Worm (Caenorhabditis elegans): Measurements from ENCODE around the gene Y17G7B.22.
A peak's percentile ranks its signal among the peaks of the same experiment; 100 is the strongest.

The Y17G7B.22 gene

ce11 chrII:12050607-12051006 lies 17.2 kb upstream of the Y17G7B.22 start (continued):
- TF ChIP-seq Y116A8C.19 (tag; optimal IDR thresholded peaks at IDR 0.05; ENCODE audit: borderline replicate concordance), result no peak
- no peak for TF ChIP-seq swsn-7 (tag; optimal IDR thresholded peaks at IDR 0.05)
- TF ChIP-seq C34B4.2 (tag; optimal IDR thresholded peaks at IDR 0.05), result no peak
- no peak for TF ChIP-seq pqm-1 (tag; optimal IDR thresholded peaks at IDR 0.05)
- peak in 1 of 2 experiments; percentile 28 for TF ChIP-seq mdl-1 (tag; optimal IDR thresholded peaks at IDR 0.05)
- TF ChIP-seq ceh-88 (GFP tag; IDR thresholded peaks at IDR 0.05), result no peak
- peak; percentile 14 for TF ChIP-seq mep-1 (tag; optimal IDR thresholded peaks at IDR 0.05)
- peak; percentile 22 for TF ChIP-seq lin-14 (GFP tag; optimal IDR thresholded peaks at IDR 0.05)
- TF ChIP-seq elt-2 (tag; optimal IDR thresholded peaks at IDR 0.05), result no peak
- peak; percentile 79 for TF ChIP-seq nhr-71 (tag; optimal IDR thresholded peaks at IDR 0.05)
- no peak for TF ChIP-seq efl-3 (GFP tag; optimal IDR thresholded peaks at IDR 0.05)
- no peak for TF ChIP-seq ztf-4 (tag; optimal IDR thresholded peaks at IDR 0.05)
- peak; percentile 52 for TF ChIP-seq nhr-90 (tag; optimal IDR thresholded peaks at IDR 0.05; ENCODE audit: poor library complexity)
- no peak for TF ChIP-seq unc-86 (tag; optimal IDR thresholded peaks at IDR 0.05)
- no peak for TF ChIP-seq ces-1 (GFP tag; optimal IDR thresholded peaks at IDR 0.05)
- no peak for TF ChIP-seq aha-1 (tag; optimal IDR thresholded peaks at IDR 0.05)
- TF ChIP-seq nhr-77 (tag; optimal IDR thresholded peaks at IDR 0.05), result no peak
- peak in 1 of 2 experiments; percentile 72 for TF ChIP-seq lin-35 (GFP tag; optimal IDR thresholded peaks at IDR 0.05)
- peak; percentile 60 for TF ChIP-seq blmp-1 (tag; optimal IDR thresholded peaks at IDR 0.05)

DNA sequence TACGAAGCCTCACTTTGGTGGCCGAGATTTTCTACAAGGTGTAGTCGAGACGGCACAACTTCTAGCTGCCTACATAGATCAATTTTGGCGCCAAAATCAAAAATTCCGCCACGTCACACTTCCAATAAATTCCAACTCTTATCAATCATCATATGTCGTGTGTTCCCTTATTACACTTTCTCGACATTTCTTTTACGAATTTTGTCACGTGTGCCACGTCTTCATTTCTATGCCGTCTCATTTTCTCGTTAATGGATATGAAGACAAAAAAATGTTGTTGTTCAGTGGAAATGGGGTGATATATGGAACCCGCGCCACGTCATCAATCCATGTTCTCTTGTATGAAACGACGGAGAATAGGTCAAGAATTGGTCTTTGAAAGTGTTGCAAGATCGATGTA lies 16.2 kb upstream of the Y17G7B.22 start:
- TF ChIP-seq nhr-47 (tag; optimal IDR thresholded peaks at IDR 0.05) (peak; percentile 12), mdl-1 (tag; optimal IDR thresholded peaks at IDR 0.05) (peak in 1 of 2 experiments; percentile 75), nhr-12 (tag; optimal IDR thresholded peaks at IDR 0.05) (no peak), mep-1 (tag; optimal IDR thresholded peaks at IDR 0.05) (no peak), ces-1 (GFP tag; optimal IDR thresholded peaks at IDR 0.05) (no peak), F16B12.6 (tag; optimal IDR thresholded peaks at IDR 0.05) (no peak), unc-30 (tag; optimal IDR thresholded peaks at IDR 0.05) (no peak), efl-1 (optimal IDR thresholded peaks at IDR 0.05) (no peak), efl-1 (GFP tag; optimal IDR thresholded peaks at IDR 0.05 in 1 of 2) (peak in 1 of 2 experiments; percentile 15), snpc-4 (tag; optimal IDR thresholded peaks at IDR 0.05) (no peak), elt-3 (tag; optimal IDR thresholded peaks at IDR 0.05) (peak in 3 of 6 experiments; percentile 24 to 84 (median 37)), nhr-20 (tag; optimal IDR thresholded peaks at IDR 0.05) (peak; percentile 48), tbx-2 (tag; optimal IDR thresholded peaks at IDR 0.05) (no peak), dpl-1 (GFP tag; optimal IDR thresholded peaks at IDR 0.05) (peak in 1 of 3 experiments; percentile 48), nhr-90 (tag; optimal IDR thresholded peaks at IDR 0.05; ENCODE audit: poor library complexity) (peak; percentile 9), alr-1 (tag; optimal IDR thresholded peaks at IDR 0.05; ENCODE audit: borderline replicate concordance) (no peak), ceh-82 (tag; optimal IDR thresholded peaks at IDR 0.05) (no peak), lir-3 (tag; optimal IDR thresholded peaks at IDR 0.05; ENCODE audit: poor library complexity) (no peak), lin-14 (GFP tag; optimal IDR thresholded peaks at IDR 0.05) (peak; percentile 18), nhr-19 (GFP tag; conservative IDR thresholded peaks at IDR 0.05) (peak; percentile 45), nhr-85 (tag) (peak; percentile 74), lin-35 (GFP tag; optimal IDR thresholded peaks at IDR 0.05) (peak in 1 of 2 experiments; percentile 71), ceh-63 (GFP tag; optimal IDR thresholded peaks at IDR 0.05) (no peak), snu-23 (GFP tag; optimal IDR thresholded peaks at IDR 0.05) (peak; percentile 33), blmp-1 (tag; optimal IDR thresholded peaks at IDR 0.05) (peak; percentile 79), nhr-71 (tag; optimal IDR thresholded peaks at IDR 0.05) (peak; percentile 64)

ce11 chrII:12052136-12052535 lies 15.7 kb upstream of the Y17G7B.22 start:
- TF ChIP-seq nhr-47 (tag; optimal IDR thresholded peaks at IDR 0.05) (no peak), grh-1 (GFP tag; IDR thresholded peaks at IDR 0.05) (no peak), tlp-1 (tag; optimal IDR thresholded peaks at IDR 0.05) (no peak), skn-1 (tag; optimal IDR thresholded peaks at IDR 0.05) (no peak), lin-14 (GFP tag; optimal IDR thresholded peaks at IDR 0.05) (no peak), mdl-1 (tag; optimal IDR thresholded peaks at IDR 0.05) (peak in 1 of 2 experiments; percentile 3), unc-30 (tag; optimal IDR thresholded peaks at IDR 0.05) (no peak), zag-1 (tag; optimal IDR thresholded peaks at IDR 0.05) (no peak), jun-1 (tag; optimal IDR thresholded peaks at IDR 0.05) (no peak), lin-35 (GFP tag; optimal IDR thresholded peaks at IDR 0.05) (no peak), hlh-17 (GFP tag; optimal IDR thresholded peaks at IDR 0.05; ENCODE audit: borderline replicate concordance) (no peak), nhr-85 (tag) (no peak), lsy-2 (tag; optimal IDR thresholded peaks at IDR 0.05) (no peak), elt-2 (tag; optimal IDR thresholded peaks at IDR 0.05) (peak; percentile 59), lin-15B (tag; optimal IDR thresholded peaks at IDR 0.05) (no peak), efl-1 (optimal IDR thresholded peaks at IDR 0.05) (no peak), efl-1 (GFP tag; optimal IDR thresholded peaks at IDR 0.05 in 1 of 2) (peak in 1 of 2 experiments; percentile 60), tbx-2 (tag; optimal IDR thresholded peaks at IDR 0.05) (no peak), irx-1 (tag; optimal IDR thresholded peaks at IDR 0.05) (no peak), zip-4 (GFP tag; optimal IDR thresholded peaks at IDR 0.05) (no peak), hpl-2 (GFP tag; optimal IDR thresholded peaks at IDR 0.05) (no peak), fkh-4 (tag; optimal IDR thresholded peaks at IDR 0.05; ENCODE audit: borderline replicate concordance) (no peak)
